Worm (Caenorhabditis elegans) whole organism, L4 larva: ENCODE results near the gene K02A6.3.
"Not testable (repeated sequence)": the region's sequence is repeated elsewhere in the genome, so short reads cannot be mapped to it uniquely, and the experiment has no call there.

Source experiments
- D1046.2 ChIP-seq: fragments of 200-800 bp; sonication (Bioruptor generic); IDR thresholded peaks from 2 replicates; pipeline ENCODE4 v1.3.6; 2022; ENCODE audit warnings: missing genetic modification characterization, missing compliant biosample characterization
- F26F4.8 ChIP-seq: fragments of 200-800 bp; sonication (Bioruptor generic); conservative IDR thresholded peaks from 2 replicates; pipeline ENCODE4 v1.3.6; 2022; ENCODE audit warnings: missing genetic modification characterization, missing compliant biosample characterization
- F44E2.7 ChIP-seq: fragments of 200-800 bp; sonication (Bioruptor generic); IDR thresholded peaks from 2 replicates; pipeline ENCODE4 v2.1.2; 2022; ENCODE audit warnings: missing genetic modification characterization, missing compliant biosample characterization
- T20F7.1 ChIP-seq: fragments of 200-800 bp; sonication (Bioruptor generic); optimal IDR thresholded peaks from 2 replicates; lab custom pipeline; 2018; ENCODE audit warnings: mild to moderate bottlenecking, missing genetic modification characterization, missing compliant biosample characterization
- Y105C5A.15 ChIP-seq: fragments of 200-800 bp; sonication (Bioruptor generic); IDR thresholded peaks from 2 replicates; pipeline ENCODE4 v1.3.6; 2022; ENCODE audit warnings: missing genetic modification characterization, missing compliant biosample characterization
- Y5F2A.4 ChIP-seq: fragments of 200-800 bp; sonication (Bioruptor generic); optimal IDR thresholded peaks from 2 replicates; lab custom pipeline; 2018; ENCODE audit warnings: mild to moderate bottlenecking, missing genetic modification characterization, missing compliant biosample characterization
- Y75B8A.6 ChIP-seq: fragments of 200-800 bp; sonication (Bioruptor generic); IDR thresholded peaks from 2 replicates; pipeline ENCODE4 v1.3.6; 2022; ENCODE audit warnings: missing genetic modification reagents, missing genetic modification characterization, missing compliant biosample characterization
- aha-1 ChIP-seq: fragments of 150-350 bp; peaks from one replicate; lab custom pipeline; 2014; ENCODE audit warnings: missing biosample characterization, missing genetic modification characterization
- ces-1 ChIP-seq: fragments of 150-350 bp; sonication (generic microtip); optimal IDR thresholded peaks from 4 replicates; lab custom pipeline; 2014; ENCODE audit warnings: missing biosample characterization, missing genetic modification reagents, missing genetic modification characterization
- daf-16 ChIP-seq, 3 experiments: sonication (generic microtip); optimal IDR thresholded peaks; 2 replicates each; lab custom pipeline; 2016 to 2017; ENCODE audit warnings: missing genetic modification characterization in 3 of 3, missing genetic modification reagents in 3 of 3, mild to moderate bottlenecking in 2 of 3, missing compliant biosample characterization in 2 of 3, missing biosample characterization in 1 of 3, moderate library complexity in 1 of 3
- dmd-6 ChIP-seq: fragments of 200-800 bp; sonication (Bioruptor generic); IDR thresholded peaks from 2 replicates; pipeline ENCODE4 v1.3.6; 2022; ENCODE audit warnings: missing genetic modification reagents, missing genetic modification characterization, missing compliant biosample characterization
- dmd-8 ChIP-seq: fragments of 200-800 bp; sonication (Bioruptor generic); IDR thresholded peaks from 2 replicates; pipeline ENCODE4 v1.3.6; 2022; ENCODE audit warnings: missing genetic modification characterization, missing compliant biosample characterization
- dmd-9 ChIP-seq: fragments of 200-800 bp; sonication (Bioruptor generic); IDR thresholded peaks from 2 replicates; pipeline ENCODE4 v1.3.6; 2022; ENCODE audit warnings: missing genetic modification reagents, missing genetic modification characterization, missing compliant biosample characterization
- dve-1 ChIP-seq: sonication (generic microtip); optimal IDR thresholded peaks from 2 replicates; lab custom pipeline; 2017; ENCODE audit warnings: antibody characterized with exemption, mild to moderate bottlenecking, missing genetic modification characterization, missing compliant biosample characterization; ENCODE audit not compliant: insufficient read depth
- egl-43 ChIP-seq: fragments of 200-800 bp; sonication (Bioruptor generic); IDR thresholded peaks from 2 replicates; pipeline ENCODE4 v1.3.6; 2022; ENCODE audit warnings: missing genetic modification reagents, missing genetic modification characterization, missing compliant biosample characterization
- gei-8 ChIP-seq: fragments of 200-800 bp; sonication (Bioruptor generic); optimal IDR thresholded peaks from 2 replicates; lab custom pipeline; 2018; ENCODE audit warnings: mild to moderate bottlenecking, missing genetic modification characterization, missing compliant biosample characterization
- hlh-11 ChIP-seq: fragments of 200-800 bp; sonication (Bioruptor generic); optimal IDR thresholded peaks from 2 replicates; lab custom pipeline; 2018; ENCODE audit warnings: mild to moderate bottlenecking, missing genetic modification characterization, missing compliant biosample characterization
- hlh-30 ChIP-seq: sonication (generic microtip); optimal IDR thresholded peaks from 2 replicates; lab custom pipeline; 2017; ENCODE audit warnings: antibody characterized with exemption, mild to moderate bottlenecking, missing genetic modification characterization, missing compliant biosample characterization; ENCODE audit not compliant: insufficient read depth
- lim-7 ChIP-seq: fragments of 200-800 bp; sonication (Bioruptor generic); IDR thresholded peaks from 2 replicates; pipeline ENCODE4 v1.3.6; 2022; ENCODE audit warnings: missing genetic modification characterization, missing compliant biosample characterization
- lin-38 ChIP-seq: fragments of 200-800 bp; sonication (Bioruptor generic); IDR thresholded peaks from 2 replicates; pipeline ENCODE4 v1.3.6; 2022; ENCODE audit warnings: missing genetic modification reagents, missing genetic modification characterization, missing compliant biosample characterization
- lsy-2 ChIP-seq, 2 experiments: fragments of 150-350 bp in 1 of 2; sonication (generic microtip) in 1 of 2; optimal IDR thresholded peaks; 2 replicates each; lab custom pipeline; 2014 to 2017; ENCODE audit warnings: missing biosample characterization in 2 of 2, missing genetic modification characterization in 2 of 2
- madf-5 ChIP-seq, 2 experiments: fragments of 200-800 bp; sonication (Bioruptor generic); IDR thresholded peaks; 2 replicates each; pipeline ENCODE4 v1.3.6; 2022; ENCODE audit warnings: missing compliant biosample characterization in 2 of 2, missing genetic modification characterization in 2 of 2
- mdl-1 ChIP-seq, 2 experiments: fragments of 150-350 bp in 1 of 2; sonication (generic microtip) in 1 of 2; optimal IDR thresholded peaks; 2 replicates each; lab custom pipeline; 2014 to 2017; ENCODE audit warnings: missing biosample characterization in 2 of 2, missing genetic modification characterization in 2 of 2
- mxl-3 ChIP-seq: fragments of 200-800 bp; sonication (Bioruptor generic); optimal IDR thresholded peaks from 2 replicates; lab custom pipeline; 2018; ENCODE audit warnings: mild to moderate bottlenecking, missing genetic modification characterization, missing compliant biosample characterization
- nhr-102 ChIP-seq: sonication (generic microtip); optimal IDR thresholded peaks from 2 replicates; lab custom pipeline; 2016; ENCODE audit warnings: mild to moderate bottlenecking, missing genetic modification characterization, moderate library complexity, missing compliant biosample characterization
- nhr-25 ChIP-seq: sonication (generic microtip); optimal IDR thresholded peaks from 2 replicates; lab custom pipeline; 2017; ENCODE audit warnings: missing genetic modification characterization, mild to moderate bottlenecking, missing compliant biosample characterization, antibody characterized with exemption, moderate library complexity, borderline replicate concordance; ENCODE audit not compliant: insufficient read depth
- nhr-28 ChIP-seq: fragments of 150-350 bp; optimal IDR thresholded peaks from 2 replicates; lab custom pipeline; 2014; ENCODE audit warnings: missing biosample characterization, missing genetic modification characterization
- nhr-6 ChIP-seq: fragments of 150-350 bp; optimal IDR thresholded peaks from 2 replicates; lab custom pipeline; 2014; ENCODE audit warnings: missing biosample characterization, missing genetic modification characterization
- nhr-76 ChIP-seq: fragments of 150-350 bp; optimal IDR thresholded peaks from 2 replicates; lab custom pipeline; 2014; ENCODE audit warnings: missing biosample characterization, missing genetic modification characterization
- pha-4 ChIP-seq, 2 experiments: fragments of 150-350 bp in 1 of 2; fragments of 200-800 bp in 1 of 2; sonication (Bioruptor generic) in 1 of 2; IDR thresholded peaks in 1 of 2; optimal IDR thresholded peaks in 1 of 2; 2 replicates each; pipeline versions ENCODE4 v1.3.6 to Lab custom; 2014 to 2022; ENCODE audit warnings: missing genetic modification characterization in 2 of 2, missing genetic modification reagents in 2 of 2, missing biosample characterization in 1 of 2, missing compliant biosample characterization in 1 of 2
- pqm-1 ChIP-seq: sonication (generic microtip); optimal IDR thresholded peaks from 2 replicates; lab custom pipeline; 2017; ENCODE audit warnings: missing biosample characterization, missing genetic modification characterization
- saeg-2 ChIP-seq: fragments of 200-800 bp; sonication (Bioruptor generic); IDR thresholded peaks from 2 replicates; pipeline ENCODE4 v1.3.6; 2022; ENCODE audit warnings: missing genetic modification reagents, missing genetic modification characterization, missing compliant biosample characterization
- set-16 ChIP-seq: fragments of 200-800 bp; sonication (Bioruptor generic); IDR thresholded peaks from 2 replicates; pipeline ENCODE4 v1.3.6; 2022; ENCODE audit warnings: missing genetic modification reagents, missing genetic modification characterization, missing compliant biosample characterization
- spr-1 ChIP-seq: sonication (generic microtip); optimal IDR thresholded peaks from 2 replicates; lab custom pipeline; 2016; ENCODE audit warnings: mild to moderate bottlenecking, missing genetic modification characterization, missing compliant biosample characterization
- tra-1 ChIP-seq: fragments of 200-800 bp; sonication (Bioruptor generic); IDR thresholded peaks from 2 replicates; pipeline ENCODE4 v1.3.6; 2022; ENCODE audit warnings: missing genetic modification reagents, missing genetic modification characterization, missing compliant biosample characterization
- vab-7 ChIP-seq: fragments of 200-800 bp; sonication (Bioruptor generic); IDR thresholded peaks from 2 replicates; pipeline ENCODE4 v1.3.6; 2022; ENCODE audit warnings: missing genetic modification reagents, missing genetic modification characterization, missing compliant biosample characterization
- zfp-3 ChIP-seq: fragments of 200-800 bp; sonication (Bioruptor generic); conservative IDR thresholded peaks from 2 replicates; pipeline ENCODE4 v1.3.6; 2022; ENCODE audit warnings: missing genetic modification reagents, missing genetic modification characterization, missing compliant biosample characterization

The K02A6.3 gene

ce11 chrX:8193213-8193612 lies 38.5 kb downstream of the K02A6.3 start:
- TF ChIP-seq hlh-30 (tag; lab: Kevin White, UChicago) (peak; percentile 70), T20F7.1 (GFP tag; lab: Kevin White, UChicago) (no peak), gei-8 (GFP tag; lab: Kevin White, UChicago) (no peak), pqm-1 (tag; lab: Kevin White, UChicago) (peak; percentile 10), Y75B8A.6 (GFP tag; lab: Robert Waterston, UW) (no peak), tra-1 (GFP tag; lab: Robert Waterston, UW) (no peak), dve-1 (tag; lab: Kevin White, UChicago) (peak; percentile 30), F44E2.7 (no peak), mdl-1 (tag; optimal IDR thresholded peaks at IDR 0.05; lab: Kevin White, UChicago) (peak in 1 of 2 experiments; percentile 20), hlh-11 (tag; lab: Kevin White, UChicago) (peak; percentile 54), dmd-6 (peak; percentile 73), daf-16 (GFP tag; optimal IDR thresholded peaks at IDR 0.05; lab: Kevin White, UChicago) (no peak), daf-16 (tag; optimal IDR thresholded peaks at IDR 0.05; lab: Kevin White, UChicago) (peak; percentile 60), nhr-102 (tag; lab: Kevin White, UChicago) (no peak), vab-7 (GFP tag; lab: Robert Waterston, UW) (no peak), nhr-6 (tag; lab: Kevin White, UChicago) (no peak), lsy-2 (tag; optimal IDR thresholded peaks at IDR 0.05; lab: Kevin White, UChicago) (no peak), Y5F2A.4 (no peak), mxl-3 (peak; percentile 46), nhr-28 (tag; lab: Kevin White, UChicago) (peak; percentile 51), F26F4.8 (GFP tag; lab: Robert Waterston, UW) (no peak), nhr-25 (no peak), ces-1 (no peak), nhr-76 (tag; lab: Kevin White, UChicago) (no peak), spr-1 (tag; lab: Kevin White, UChicago) (no peak)

- TF ChIP-seq lin-38 (GFP tag; lab: Robert Waterston, UW) (no peak), gei-8 (GFP tag; lab: Kevin White, UChicago) (no peak), aha-1 (tag; lab: Kevin White, UChicago) (peak; percentile 76)
Observed at ce11 chrX:8185037-8185436, 46.7 kb downstream of the K02A6.3 start, which contains the start of gene C17H11.5. TSS of gene C17H11.5 (minus strand) at chrX:8185137.

- TF ChIP-seq zfp-3 (GFP tag; lab: Robert Waterston, UW) (0 out of 2 replicates have a peak, but pooled peaks have one; percentile 24), Y105C5A.15 (GFP tag; lab: Robert Waterston, UW) (peak; percentile 72; the same call in 1 of the 2 replicates), dmd-9 (GFP tag; lab: Robert Waterston, UW) (0 out of 2 replicates have a peak, but pooled peaks have one; percentile 53), D1046.2 (GFP tag; lab: Robert Waterston, UW) (0 out of 2 replicates have a peak, but pooled peaks have one; percentile 55), madf-5 (GFP tag; IDR thresholded peaks at IDR 0.05; lab: Robert Waterston, UW) (0 out of 4 replicates have a peak, but pooled peaks of 1 of the 2 experiments have one; percentile 16), lim-7 (GFP tag; lab: Robert Waterston, UW) (0 out of 2 replicates have a peak, but pooled peaks have one; percentile 11), F26F4.8 (GFP tag; lab: Robert Waterston, UW) (0 out of 2 replicates have a peak, but pooled peaks have one; percentile 15), dmd-8 (GFP tag; lab: Robert Waterston, UW) (peak; percentile 62; the same call in 1 of the 2 replicates), set-16 (GFP tag; lab: Robert Waterston, UW) (peak; percentile 96), saeg-2 (0 out of 2 replicates have a peak, but pooled peaks have one; percentile 17), pha-4 (GFP tag; IDR thresholded peaks at IDR 0.05; lab: Robert Waterston, UW) (peak; percentile 40; the same call in 1 of the 2 replicates), egl-43 (peak; percentile 79)
- TF ChIP-seq pha-4 (tag; optimal IDR thresholded peaks at IDR 0.05; lab: Kevin White, UChicago) = not testable (repeated sequence)
Observed at ce11 chrX:8181590-8182311, 50.0 kb downstream of the K02A6.3 start, which contains the start of gene C17H11.4. TSS of gene C17H11.4 (minus strand) at chrX:8181640.
